Worm (Caenorhabditis elegans) whole organism, L1 larva: ENCODE results near the gene F21C10.4.

Source experiments
- nhr-47 ChIP-seq: sonication (generic microtip); optimal IDR thresholded peaks from 2 replicates; lab custom pipeline; 2016; ENCODE audit warnings: mild to moderate bottlenecking, missing genetic modification characterization, moderate library complexity, missing compliant biosample characterization
- pag-3 ChIP-seq: sonication (generic microtip); optimal IDR thresholded peaks from 2 replicates; lab custom pipeline; 2017; ENCODE audit warnings: missing genetic modification characterization, mild to moderate bottlenecking, missing compliant biosample characterization, antibody characterized with exemption, borderline replicate concordance; ENCODE audit not compliant: insufficient read depth
- unc-86 ChIP-seq: sonication (generic microtip); optimal IDR thresholded peaks from 2 replicates; lab custom pipeline; 2016; ENCODE audit warnings: missing genetic modification characterization, missing compliant biosample characterization

F21C10.4 gene

DNA sequence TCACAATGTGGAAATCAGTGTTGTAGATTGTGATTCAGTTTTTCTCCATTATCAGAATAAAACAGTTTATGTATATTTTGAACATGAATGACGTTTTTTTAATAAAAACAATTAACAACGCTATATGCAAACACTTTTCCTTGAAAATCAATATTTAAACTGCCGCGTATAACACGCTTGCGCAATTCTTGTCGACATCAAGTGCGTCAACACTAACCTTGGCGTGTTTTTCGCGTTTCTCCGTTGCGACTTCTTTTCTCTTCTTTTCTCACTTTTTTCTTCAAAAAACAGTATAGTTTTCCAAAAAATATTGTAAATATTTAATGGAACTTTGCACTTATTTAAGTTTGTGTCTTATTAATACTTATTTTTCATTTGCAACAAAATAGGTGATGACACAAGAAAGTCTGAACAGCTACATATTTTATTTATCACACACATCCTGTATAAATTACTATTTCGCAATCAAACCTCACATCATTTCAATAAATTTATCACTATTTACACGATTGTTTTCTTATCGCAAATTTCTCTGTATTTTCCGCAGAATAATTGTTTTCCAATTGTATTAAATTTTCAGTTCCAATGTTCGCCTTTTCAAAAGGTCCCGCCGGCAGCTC is 48.9 kb downstream of the F21C10.4 start, which contains the start of gene spas-1 (continued):
- TF ChIP-seq unc-86 (tag; lab: Kevin White, UChicago), result peak; percentile 88
- peak; percentile 19 for TF ChIP-seq pag-3 (tag; lab: Kevin White, UChicago)
- peak; percentile 94 for TF ChIP-seq nhr-47 (tag; lab: Kevin White, UChicago)
